Fruit fly (Drosophila melanogaster) whole organism, pupa: Measurements from ENCODE around the gene rdog.
A peak's percentile ranks its signal among the peaks of the same experiment; 100 is the strongest.

ENCODE experiments used
- CG10348 ChIP-seq: fragments of 200-800 bp; sonication (Bioruptor generic); IDR thresholded peaks from 2 replicates; pipeline ENCODE4 v1.3.6; 2022; ENCODE audit warnings: missing biosample characterization, missing genetic modification characterization
- CG12605 ChIP-seq: fragments of 200-800 bp; sonication (Bioruptor generic); IDR thresholded peaks from 2 replicates; pipeline ENCODE4 v1.3.6; 2022; ENCODE audit warnings: missing biosample characterization, missing genetic modification characterization
- CG13204 ChIP-seq: fragments of 200-800 bp; sonication (Bioruptor generic); optimal IDR thresholded peaks from 2 replicates; lab custom pipeline; 2018; ENCODE audit warnings: missing biosample characterization, mild to moderate bottlenecking, missing genetic modification characterization, moderate library complexity
- CG14655 ChIP-seq: fragments of 200-800 bp; sonication (Bioruptor generic); optimal IDR thresholded peaks from 3 replicates; lab custom pipeline; 2017; ENCODE audit warnings: mild to moderate bottlenecking, missing biosample characterization, missing genetic modification reagents, missing genetic modification characterization
- CG15710 ChIP-seq: fragments of 200-800 bp; sonication (Bioruptor generic); optimal IDR thresholded peaks from 2 replicates; lab custom pipeline; 2018; ENCODE audit warnings: missing biosample characterization, mild to moderate bottlenecking, missing genetic modification characterization, moderate library complexity
- CG17806 ChIP-seq: fragments of 200-800 bp; sonication (Bioruptor generic); optimal IDR thresholded peaks from 2 replicates; lab custom pipeline; 2018; ENCODE audit warnings: missing biosample characterization, mild to moderate bottlenecking, missing genetic modification characterization, moderate library complexity
- CG32121 ChIP-seq: fragments of 200-800 bp; sonication (Bioruptor generic); IDR thresholded peaks from 2 replicates; pipeline ENCODE4 v1.3.6; 2022; ENCODE audit warnings: missing biosample characterization, missing genetic modification characterization
- CG34367 ChIP-seq: fragments of 200-800 bp; sonication (Bioruptor generic); optimal IDR thresholded peaks from 2 replicates; lab custom pipeline; 2018; ENCODE audit warnings: missing biosample characterization, mild to moderate bottlenecking, missing genetic modification characterization
- CG4496 ChIP-seq: fragments of 200-800 bp; sonication (Bioruptor generic); IDR thresholded peaks from 3 replicates; pipeline ENCODE4 v1.3.6; 2022; ENCODE audit warnings: missing biosample characterization, missing genetic modification characterization
- CG8159 ChIP-seq: fragments of 200-800 bp; sonication (Bioruptor generic); optimal IDR thresholded peaks from 3 replicates; lab custom pipeline; 2018; ENCODE audit warnings: missing biosample characterization, mild to moderate bottlenecking, missing genetic modification characterization, moderate library complexity
- CG8301 ChIP-seq: fragments of 200-800 bp; sonication (Bioruptor generic); optimal IDR thresholded peaks from 2 replicates; lab custom pipeline; 2018; ENCODE audit warnings: missing biosample characterization, mild to moderate bottlenecking, missing genetic modification characterization
- CG9948 ChIP-seq: fragments of 200-800 bp; sonication (Bioruptor generic); optimal IDR thresholded peaks from 2 replicates; lab custom pipeline; 2018; ENCODE audit warnings: missing biosample characterization, mild to moderate bottlenecking, missing genetic modification characterization, moderate library complexity
- D1 ChIP-seq: fragments of 200-800 bp; sonication (Bioruptor generic); optimal IDR thresholded peaks from 2 replicates; lab custom pipeline; 2018; ENCODE audit warnings: missing biosample characterization, mild to moderate bottlenecking, missing genetic modification characterization, moderate library complexity
- EcR ChIP-seq: fragments of 200-800 bp; sonication (Bioruptor generic); optimal IDR thresholded peaks from 3 replicates; lab custom pipeline; 2019; ENCODE audit warnings: missing biosample characterization, missing genetic modification characterization, mild to moderate bottlenecking, moderate library complexity, missing genetic modification reagents
- Ets98B ChIP-seq: fragments of 200-800 bp; sonication (Bioruptor generic); IDR thresholded peaks from 2 replicates; pipeline ENCODE4 v1.3.6; 2022; ENCODE audit warnings: missing biosample characterization, missing genetic modification characterization
- Pif1A ChIP-seq: fragments of 200-800 bp; sonication (Bioruptor generic); optimal IDR thresholded peaks from 3 replicates; lab custom pipeline; 2016; ENCODE audit warnings: missing biosample characterization, missing genetic modification characterization
- Pif1B ChIP-seq: fragments of 200-800 bp; sonication (Bioruptor generic); optimal IDR thresholded peaks from 3 replicates; lab custom pipeline; 2016; ENCODE audit warnings: missing biosample characterization, missing genetic modification characterization
- Snoo ChIP-seq: fragments of 200-800 bp; sonication (Bioruptor generic); optimal IDR thresholded peaks from 3 replicates; lab custom pipeline; 2017; ENCODE audit warnings: missing biosample characterization, mild to moderate bottlenecking, missing genetic modification characterization, inconsistent platforms
- fd96Ca ChIP-seq: fragments of 200-800 bp; sonication (Bioruptor generic); IDR thresholded peaks from 3 replicates; pipeline ENCODE4 v1.3.6; 2022; ENCODE audit warnings: missing biosample characterization, missing genetic modification characterization
- gl ChIP-seq: fragments of 200-800 bp; sonication (Bioruptor generic); optimal IDR thresholded peaks from 2 replicates; lab custom pipeline; 2018; ENCODE audit warnings: missing biosample characterization, mild to moderate bottlenecking, missing genetic modification characterization
- rn ChIP-seq: fragments of 200-800 bp; sonication (Bioruptor generic); IDR thresholded peaks from 2 replicates; pipeline ENCODE4 v1.3.6; 2022; ENCODE audit warnings: missing biosample characterization, missing genetic modification characterization

The rdog gene

dm6 chr3R:29157418-29158398 lies at the start of gene rdog:
TSS of gene rdog (plus strand) at chr3R:29158122.
- TF ChIP-seq CG14655 (GFP tag; lab: Kevin White, UChicago) (no peak), Pif1A (GFP tag; lab: Kevin White, UChicago) (no peak), CG34367 (tag; lab: Kevin White, UChicago) (peak; percentile 72), D1 (tag; lab: Kevin White, UChicago) (no peak), gl (tag; lab: Kevin White, UChicago) (peak; percentile 18), CG8159 (tag; lab: Kevin White, UChicago) (peak; percentile 80), CG15710 (tag; lab: Kevin White, UChicago) (peak; percentile 77), fd96Ca (GFP tag; lab: Robert Waterston, UW) (peak; percentile 26; the same call in 1 of the 3 replicates), CG8301 (tag; lab: Kevin White, UChicago) (peak; percentile 78), CG17806 (tag; lab: Kevin White, UChicago) (peak; percentile 71), rn (GFP tag; lab: Robert Waterston, UW) (no peak), EcR (GFP tag; lab: Kevin White, UChicago) (peak; percentile 41), Ets98B (GFP tag; lab: Robert Waterston, UW) (peak; percentile 40), CG32121 (GFP tag; lab: Robert Waterston, UW) (no peak), CG10348 (GFP tag; lab: Robert Waterston, UW) (0 out of 2 replicates have a peak, but pooled peaks have one; percentile 33), CG12605 (no peak), Snoo (tag; lab: Kevin White, UChicago) (peak; percentile 82), CG9948 (tag; lab: Kevin White, UChicago) (peak; percentile 73), CG4496 (GFP tag; lab: Robert Waterston, UW) (peak; percentile 59), Pif1B (peak; percentile 60), CG13204 (GFP tag; lab: Kevin White, UChicago) (no peak)

DNA sequence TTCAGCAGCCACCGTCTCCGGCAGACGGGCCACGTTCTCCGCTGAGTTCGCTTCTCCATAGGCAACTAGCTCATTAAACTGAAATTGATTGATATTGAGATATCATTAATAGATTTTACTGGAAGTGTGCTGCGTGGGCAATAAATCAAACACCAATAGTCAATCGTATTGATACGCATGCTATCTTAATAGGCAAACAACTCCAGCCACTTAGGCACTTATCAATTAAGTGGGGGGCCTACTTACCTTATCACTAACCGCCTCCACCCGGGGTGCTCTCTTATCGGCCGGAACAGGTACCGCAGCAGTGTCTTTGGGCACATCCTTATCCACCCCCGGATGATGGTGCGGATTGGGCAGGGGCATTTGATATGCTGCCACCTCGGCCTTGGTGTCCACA lies 46.1 kb upstream of the rdog start:
- no peak for TF ChIP-seq rn (GFP tag; lab: Robert Waterston, UW)
- TF ChIP-seq CG8159 (tag; lab: Kevin White, UChicago) = no peak
- TF ChIP-seq Pif1B = no peak
- TF ChIP-seq Ets98B (GFP tag; lab: Robert Waterston, UW) = no peak
- TF ChIP-seq CG13204 (GFP tag; lab: Kevin White, UChicago) = no peak
- no peak for TF ChIP-seq CG32121 (GFP tag; lab: Robert Waterston, UW)
- no peak for TF ChIP-seq fd96Ca (GFP tag; lab: Robert Waterston, UW)
- no peak for TF ChIP-seq CG4496 (GFP tag; lab: Robert Waterston, UW)
- no peak for TF ChIP-seq EcR (GFP tag; lab: Kevin White, UChicago)
- TF ChIP-seq Snoo (tag; lab: Kevin White, UChicago) = no peak
- TF ChIP-seq CG34367 (tag; lab: Kevin White, UChicago) = no peak
- TF ChIP-seq CG8301 (tag; lab: Kevin White, UChicago) = no peak
- TF ChIP-seq CG17806 (tag; lab: Kevin White, UChicago) = no peak

DNA sequence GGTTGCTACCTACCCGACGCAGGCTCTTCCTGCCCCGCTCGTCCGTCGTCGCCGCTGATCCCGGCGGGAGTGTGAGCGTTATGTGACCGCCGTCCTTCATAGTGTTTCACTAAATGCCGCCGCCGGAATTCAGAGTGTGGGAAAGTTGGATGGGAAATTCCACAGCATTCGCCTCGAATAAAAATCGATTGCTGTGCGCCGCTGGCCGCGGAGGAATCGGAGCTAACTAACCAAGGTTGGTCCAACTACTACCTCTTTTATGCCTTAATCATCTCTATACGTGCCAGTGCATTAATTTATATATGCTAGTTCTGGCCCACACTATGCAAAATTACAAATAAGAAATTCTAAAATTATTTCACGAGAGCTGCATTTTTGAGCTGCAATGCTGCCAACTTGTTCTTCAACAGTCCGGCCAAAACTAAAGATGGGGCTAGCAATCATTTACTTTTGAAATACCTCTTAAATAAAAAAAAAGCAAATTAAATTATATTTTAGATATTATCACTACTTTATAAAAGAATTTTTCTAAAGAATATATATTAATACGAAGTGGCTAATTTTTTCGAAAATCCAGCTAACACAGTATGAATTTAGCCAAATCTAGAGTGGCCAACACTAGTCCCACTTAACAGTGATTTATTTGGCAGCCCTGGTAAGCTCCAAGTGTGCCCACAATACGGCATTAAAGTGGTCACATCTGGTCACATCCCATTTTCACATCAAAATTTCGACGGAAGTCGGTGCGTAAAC lies 45.3 kb upstream of the rdog start, which contains the start of the genes alpha-Man-Ib and Pdhb:
Gene alpha-Man-Ib (minus strand): TSS at position 425 of the 753 bp plus-strand sequence.
Gene Pdhb (plus strand): TSS at position 674 of the 753 bp plus-strand sequence.
- no peak for TF ChIP-seq EcR (GFP tag; lab: Kevin White, UChicago)
- TF ChIP-seq gl (tag; lab: Kevin White, UChicago) = no peak
- peak; percentile 13; the same call in 1 of the 2 replicates for TF ChIP-seq CG12605
- peak; percentile 29; the same call in 1 of the 2 replicates for TF ChIP-seq Ets98B (GFP tag; lab: Robert Waterston, UW)
- TF ChIP-seq CG15710 (tag; lab: Kevin White, UChicago) = peak; percentile 69
- peak; percentile 55 for TF ChIP-seq CG17806 (tag; lab: Kevin White, UChicago)
- TF ChIP-seq CG10348 (GFP tag; lab: Robert Waterston, UW) = peak; percentile 47; the same call in 1 of the 2 replicates
- 0 out of 3 replicates have a peak, but pooled peaks have one; percentile 62 for TF ChIP-seq CG4496 (GFP tag; lab: Robert Waterston, UW)
- peak; percentile 61 for TF ChIP-seq rn (GFP tag; lab: Robert Waterston, UW)
- peak; percentile 55 for TF ChIP-seq Snoo (tag; lab: Kevin White, UChicago)
- no peak for TF ChIP-seq D1 (tag; lab: Kevin White, UChicago)
- no peak for TF ChIP-seq CG14655 (GFP tag; lab: Kevin White, UChicago)
- TF ChIP-seq CG32121 (GFP tag; lab: Robert Waterston, UW) = no peak; the same call in 1 of the 2 replicates
- no peak for TF ChIP-seq CG8301 (tag; lab: Kevin White, UChicago)
- TF ChIP-seq Pif1B = no peak

- TF ChIP-seq CG14655 (GFP tag; lab: Kevin White, UChicago) = no peak
- TF ChIP-seq CG9948 (tag; lab: Kevin White, UChicago) = no peak
- TF ChIP-seq Snoo (tag; lab: Kevin White, UChicago) = no peak
- no peak for TF ChIP-seq Ets98B (GFP tag; lab: Robert Waterston, UW)
- TF ChIP-seq gl (tag; lab: Kevin White, UChicago) = no peak
- TF ChIP-seq CG32121 (GFP tag; lab: Robert Waterston, UW) = no peak
- TF ChIP-seq CG17806 (tag; lab: Kevin White, UChicago) = no peak
- no peak for TF ChIP-seq Pif1B
- TF ChIP-seq CG8301 (tag; lab: Kevin White, UChicago) = no peak
- no peak for TF ChIP-seq fd96Ca (GFP tag; lab: Robert Waterston, UW)
- TF ChIP-seq EcR (GFP tag; lab: Kevin White, UChicago) = no peak
- TF ChIP-seq CG10348 (GFP tag; lab: Robert Waterston, UW) = no peak
- no peak for TF ChIP-seq CG13204 (GFP tag; lab: Kevin White, UChicago)
- TF ChIP-seq CG12605 = no peak
- no peak for TF ChIP-seq CG4496 (GFP tag; lab: Robert Waterston, UW)
- no peak for TF ChIP-seq CG8159 (tag; lab: Kevin White, UChicago)
- no peak for TF ChIP-seq CG34367 (tag; lab: Kevin White, UChicago)
- TF ChIP-seq rn (GFP tag; lab: Robert Waterston, UW) = no peak
- TF ChIP-seq, all 21 proteins: peak for 0
Measured at dm6 chr3R:29113392-29113791, 44.5 kb upstream of the rdog start.
